Fruit fly (Drosophila melanogaster) whole organism, adult: ENCODE data around the gene CG31869.

Experiments used
- CG11617 ChIP-seq: fragments of 200-800 bp; sonication (Bioruptor generic); optimal IDR thresholded peaks from 2 replicates; lab custom pipeline; 2017; ENCODE audit warnings: mild to moderate bottlenecking, missing biosample characterization, missing genetic modification reagents, missing genetic modification characterization
- CG12768 ChIP-seq: fragments of 200-800 bp; sonication (Bioruptor generic); optimal IDR thresholded peaks from 2 replicates; lab custom pipeline; 2017; ENCODE audit warnings: missing biosample characterization, missing genetic modification characterization, mild to moderate bottlenecking, moderate library complexity, missing genetic modification reagents
- CG14711 ChIP-seq: fragments of 200-800 bp; sonication (Bioruptor generic); optimal IDR thresholded peaks from 2 replicates; lab custom pipeline; 2018; ENCODE audit warnings: missing biosample characterization, mild to moderate bottlenecking, missing genetic modification characterization, moderate library complexity
- CG1620 ChIP-seq: fragments of 200-800 bp; sonication (Bioruptor generic); optimal IDR thresholded peaks from 2 replicates; lab custom pipeline; 2016; ENCODE audit warnings: missing biosample characterization, missing genetic modification characterization
- CG33017 ChIP-seq: fragments of 200-800 bp; sonication (Bioruptor generic); optimal IDR thresholded peaks from 2 replicates; lab custom pipeline; 2018; ENCODE audit warnings: missing biosample characterization, mild to moderate bottlenecking, missing genetic modification characterization, moderate library complexity
- CG5204 ChIP-seq: fragments of 200-800 bp; sonication (Bioruptor generic); optimal IDR thresholded peaks from 2 replicates; lab custom pipeline; 2016; ENCODE audit warnings: missing biosample characterization, missing genetic modification characterization
- CG7045 ChIP-seq: fragments of 200-800 bp; sonication (Bioruptor generic); optimal IDR thresholded peaks from 2 replicates; lab custom pipeline; 2017; ENCODE audit warnings: missing biosample characterization, mild to moderate bottlenecking, missing genetic modification characterization
- CG7101 ChIP-seq: fragments of 200-800 bp; sonication (Bioruptor generic); optimal IDR thresholded peaks from 2 replicates; lab custom pipeline; 2018; ENCODE audit warnings: missing biosample characterization, mild to moderate bottlenecking, missing genetic modification characterization, moderate library complexity
- Clk ChIP-seq: fragments of 200-800 bp; sonication (Bioruptor generic); optimal IDR thresholded peaks from 2 replicates; lab custom pipeline; 2017; ENCODE audit warnings: missing biosample characterization, missing genetic modification characterization
- Crg-1 ChIP-seq: fragments of 200-800 bp; sonication (Bioruptor generic); optimal IDR thresholded peaks from 2 replicates; lab custom pipeline; 2016; ENCODE audit warnings: missing biosample characterization, missing genetic modification characterization
- Hr96 ChIP-seq: fragments of 200-800 bp; sonication (Bioruptor generic); optimal IDR thresholded peaks from 2 replicates; lab custom pipeline; 2016; ENCODE audit warnings: missing biosample characterization, missing genetic modification characterization
- Mnt ChIP-seq: fragments of 200-800 bp; sonication (Bioruptor generic); optimal IDR thresholded peaks from 2 replicates; lab custom pipeline; 2016; ENCODE audit warnings: missing biosample characterization, mild to moderate bottlenecking, missing genetic modification characterization
- bab1 ChIP-seq: fragments of 200-800 bp; sonication (Bioruptor generic); optimal IDR thresholded peaks from 3 replicates; lab custom pipeline; 2019; ENCODE audit warnings: missing biosample characterization, mild to moderate bottlenecking, missing genetic modification characterization, moderate library complexity
- cic ChIP-seq: fragments of 200-800 bp; sonication (Bioruptor generic); optimal IDR thresholded peaks from 2 replicates; lab custom pipeline; 2017; ENCODE audit warnings: missing biosample characterization, mild to moderate bottlenecking, missing genetic modification characterization, moderate library complexity
- cnc ChIP-seq, 2 experiments: fragments of >200 bp; optimal IDR thresholded peaks; 2 replicates each; lab custom pipeline; 2017
- kay ChIP-seq: fragments of 200-800 bp; sonication (Bioruptor generic); peaks from one replicate; lab custom pipeline; 2016; ENCODE audit warnings: missing biosample characterization, missing genetic modification characterization, borderline replicate concordance
- ovo ChIP-seq: fragments of 200-800 bp; sonication (Bioruptor generic); optimal IDR thresholded peaks from 2 replicates; lab custom pipeline; 2016; ENCODE audit warnings: missing biosample characterization, missing genetic modification characterization
- pad ChIP-seq: fragments of 200-800 bp; sonication (Bioruptor generic); optimal IDR thresholded peaks from 3 replicates; lab custom pipeline; 2017; ENCODE audit warnings: missing biosample characterization, missing genetic modification characterization, mild to moderate bottlenecking, moderate library complexity, missing genetic modification reagents
- tj ChIP-seq: fragments of 200-800 bp; sonication (Bioruptor generic); optimal IDR thresholded peaks from 3 replicates; lab custom pipeline; 2017; ENCODE audit warnings: missing biosample characterization, mild to moderate bottlenecking, missing genetic modification characterization, moderate library complexity
- toe ChIP-seq: fragments of 200-800 bp; sonication (Bioruptor generic); optimal IDR thresholded peaks from 2 replicates; lab custom pipeline; 2016; ENCODE audit warnings: missing biosample characterization, missing genetic modification characterization

The CG31869 gene

DNA sequence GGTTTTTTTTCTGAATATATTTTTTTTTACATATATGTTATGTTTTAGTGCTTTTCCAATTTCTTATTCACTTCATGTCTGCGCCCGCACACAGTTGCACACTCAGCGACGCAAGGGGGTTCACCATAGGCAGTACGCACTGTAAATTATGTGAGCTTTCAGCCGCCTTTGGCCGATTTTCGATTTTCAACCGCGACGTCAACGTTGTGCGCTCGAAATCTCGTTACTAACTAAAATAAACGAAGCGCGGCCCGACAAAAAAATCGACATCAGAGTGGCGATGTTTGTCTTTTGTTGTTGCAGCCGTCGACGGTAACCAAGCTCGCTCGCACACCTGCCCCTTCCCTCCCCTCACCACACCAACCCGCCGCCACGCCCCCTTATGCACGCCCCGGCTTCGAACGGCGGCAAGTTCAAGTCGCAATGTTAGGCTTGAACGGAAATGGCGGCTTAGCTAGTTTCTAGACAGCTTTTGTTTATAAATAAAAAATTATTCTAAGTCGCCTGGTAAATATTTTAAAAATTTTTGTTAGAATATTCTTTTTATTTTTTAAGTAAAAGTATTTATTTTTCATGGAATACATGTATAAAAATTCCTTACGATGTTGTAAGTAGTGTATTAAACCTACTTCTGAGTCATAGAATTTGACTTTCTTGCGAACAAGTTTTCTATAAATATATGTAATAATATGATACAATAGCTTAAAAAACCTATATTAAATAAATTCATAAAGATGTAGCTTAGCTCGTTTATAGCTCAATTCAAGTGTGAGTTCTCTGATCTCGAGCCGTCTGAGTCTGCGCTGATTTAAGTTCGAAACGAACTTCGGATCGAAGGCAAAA, at the start of gene CG31869:
Gene CG31869, minus strand, starts transcription at position 233 of the 843 bp plus-strand sequence.
- no peak for TF ChIP-seq cic (GFP tag; lab: Kevin White, UChicago)
- no peak for TF ChIP-seq toe (GFP tag; lab: Kevin White, UChicago)
- peak; percentile 30 for TF ChIP-seq tj (GFP tag; lab: Kevin White, UChicago)
- no peak for TF ChIP-seq CG7101 (tag; lab: Kevin White, UChicago)
- no peak for TF ChIP-seq bab1
- TF ChIP-seq ovo (GFP tag; lab: Kevin White, UChicago), result no peak
- TF ChIP-seq CG1620 (GFP tag; lab: Kevin White, UChicago), result no peak
- no peak for TF ChIP-seq CG33017
- no peak for TF ChIP-seq kay (GFP tag; lab: Kevin White, UChicago)

- TF ChIP-seq Mnt (peak; percentile 80), Crg-1 (GFP tag; lab: Kevin White, UChicago) (peak; percentile 3), CG11617 (GFP tag; lab: Kevin White, UChicago) (no peak), cic (GFP tag; lab: Kevin White, UChicago) (peak; percentile 31), bab1 (peak; percentile 19), CG7045 (no peak), cnc (optimal IDR thresholded peaks at IDR 0.05; lab: Kevin White, UChicago) (no peak), CG14711 (tag; lab: Kevin White, UChicago) (peak; percentile 35), CG12768 (no peak), Hr96 (GFP tag; lab: Kevin White, UChicago) (no peak), Clk (GFP tag; lab: Kevin White, UChicago) (no peak), CG5204 (GFP tag; lab: Kevin White, UChicago) (no peak), kay (GFP tag; lab: Kevin White, UChicago) (no peak), pad (GFP tag; lab: Kevin White, UChicago) (no peak), CG1620 (GFP tag; lab: Kevin White, UChicago) (no peak), CG7101 (tag; lab: Kevin White, UChicago) (no peak), CG33017 (no peak), tj (GFP tag; lab: Kevin White, UChicago) (peak; percentile 22), ovo (GFP tag; lab: Kevin White, UChicago) (peak; percentile 72), toe (GFP tag; lab: Kevin White, UChicago) (peak; percentile 7)
Measured at dm6 chr2L:10850320-10850990, 49.5 kb upstream of the CG31869 start, which contains the start of gene porin. Gene porin (minus strand): TSS chr2L:10850848.

dm6 chr2L:10849511-10850191, 48.7 kb upstream of the CG31869 start, which contains the start of gene SmydA-3:
Gene SmydA-3 (plus strand): TSS chr2L:10850141.
- TF ChIP-seq bab1 (no peak), CG11617 (GFP tag; lab: Kevin White, UChicago) (peak; percentile 51), CG12768 (peak; percentile 15), tj (GFP tag; lab: Kevin White, UChicago) (peak; percentile 39), Clk (GFP tag; lab: Kevin White, UChicago) (no peak), CG14711 (tag; lab: Kevin White, UChicago) (peak; percentile 26), kay (GFP tag; lab: Kevin White, UChicago) (peak; percentile 79), cic (GFP tag; lab: Kevin White, UChicago) (no peak), toe (GFP tag; lab: Kevin White, UChicago) (no peak), pad (GFP tag; lab: Kevin White, UChicago) (no peak), cnc (optimal IDR thresholded peaks at IDR 0.05; lab: Kevin White, UChicago) (no peak), ovo (GFP tag; lab: Kevin White, UChicago) (peak; percentile 87), CG7045 (peak; percentile 67), CG1620 (GFP tag; lab: Kevin White, UChicago) (no peak), CG33017 (peak; percentile 42), Mnt (no peak), CG7101 (tag; lab: Kevin White, UChicago) (peak; percentile 43), Hr96 (GFP tag; lab: Kevin White, UChicago) (no peak), CG5204 (GFP tag; lab: Kevin White, UChicago) (no peak), Crg-1 (GFP tag; lab: Kevin White, UChicago) (peak; percentile 24)

dm6 chr2L:10846944-10847343, 46.0 kb upstream of the CG31869 start, which contains the start of gene Porin2:
Gene Porin2 (minus strand): TSS chr2L:10847044.
- no peak for TF ChIP-seq cic (GFP tag; lab: Kevin White, UChicago)
- TF ChIP-seq bab1, result no peak
- TF ChIP-seq Crg-1 (GFP tag; lab: Kevin White, UChicago), result no peak
- TF ChIP-seq Hr96 (GFP tag; lab: Kevin White, UChicago), result no peak
- TF ChIP-seq CG1620 (GFP tag; lab: Kevin White, UChicago), result no peak
- TF ChIP-seq kay (GFP tag; lab: Kevin White, UChicago), result peak; percentile 12
- TF ChIP-seq CG12768, result no peak

DNA sequence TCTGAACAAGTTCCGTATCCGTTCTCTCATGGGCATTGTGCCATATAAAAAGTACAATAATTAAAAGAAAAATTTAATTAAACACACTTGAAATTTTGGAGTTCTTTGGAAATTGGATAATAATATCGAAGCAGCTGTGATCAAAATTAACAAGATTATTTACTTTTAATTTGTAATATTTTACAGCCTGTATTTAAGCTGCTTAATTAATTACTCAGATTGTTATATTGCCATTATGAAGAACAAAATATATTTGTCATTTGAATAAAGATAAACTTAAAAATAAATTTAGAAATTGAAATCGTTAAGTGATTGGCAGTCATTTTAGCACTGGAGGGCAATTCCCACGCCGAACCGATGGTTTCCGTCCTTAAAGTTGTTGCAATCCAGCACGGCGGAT, 44.7 kb upstream of the CG31869 start, which contains the start of the genes CG17139 and CG17140:
Gene CG17139, minus strand, starts transcription at position 101 of the 400 bp plus-strand sequence.
Gene CG17140, minus strand, starts transcription at position 101 of the 400 bp plus-strand sequence.
- TF ChIP-seq Mnt (no peak), tj (GFP tag; lab: Kevin White, UChicago) (no peak)
